Fruit fly (Drosophila melanogaster): ENCODE measurements around the gene CG15531.

CG15531 gene

dm6 chr3R:30179934-30180333 lies 16.1 kb downstream of the CG15531 start, which contains the start of gene Bet5 (continued):
- TF ChIP-seq Pdp1 (GFP tag; optimal IDR thresholded peaks at IDR 0.05) (peak in 1 of 2 experiments; percentile 7), amos (GFP tag; IDR thresholded peaks at IDR 0.05; ENCODE audit: partially characterized antibody) (0 out of 2 replicates have a peak, but pooled peaks have one; percentile 12), CG16779 (GFP tag; IDR thresholded peaks at IDR 0.05) (no peak), sr (GFP tag; IDR thresholded peaks at IDR 0.05) (no peak), CG12659 (GFP tag; optimal IDR thresholded peaks at IDR 0.05) (peak; percentile 8), maf-S (GFP tag; optimal IDR thresholded peaks at IDR 0.05) (no peak), CG15514 (GFP tag; optimal IDR thresholded peaks at IDR 0.05) (peak; percentile 16), Sin3A (optimal IDR thresholded peaks at IDR 0.05) (peak; percentile 60), lilli (GFP tag; optimal IDR thresholded peaks at IDR 0.05) (no peak), trem (tag; optimal IDR thresholded peaks at IDR 0.05) (peak; percentile 98), pzg (GFP tag; optimal IDR thresholded peaks at IDR 0.05) (peak; percentile 61), CG8924 (tag; optimal IDR thresholded peaks at IDR 0.05) (no peak), CG1603 (tag; optimal IDR thresholded peaks at IDR 0.05) (peak; percentile 46), CG2120 (GFP tag; optimal IDR thresholded peaks at IDR 0.05) (no peak), MESR4 (GFP tag; optimal IDR thresholded peaks at IDR 0.05) (peak; percentile 4), CG6791 (GFP tag; IDR thresholded peaks at IDR 0.05; ENCODE audit: partially characterized antibody) (0 out of 3 replicates have a peak, but pooled peaks have one; percentile 45), CG17186 (GFP tag; optimal IDR thresholded peaks at IDR 0.05) (peak; percentile 29), MBD-R2 (GFP tag; IDR thresholded peaks at IDR 0.05) (peak; percentile 88), Scr (GFP tag; IDR thresholded peaks at IDR 0.05; ENCODE audit: partially characterized antibody) (0 out of 2 replicates have a peak, but pooled peaks have one; percentile 18), stwl (tag; optimal IDR thresholded peaks at IDR 0.05) (peak; percentile 80), Med (GFP tag) (peak; percentile 12), sens (GFP tag) (peak; percentile 5), CG34224 (GFP tag; IDR thresholded peaks at IDR 0.05; ENCODE audit: partially characterized antibody) (0 out of 3 replicates have a peak, but pooled peaks have one; percentile 21), bbx (GFP tag; IDR thresholded peaks at IDR 0.05; ENCODE audit: partially characterized antibody) (peak; percentile 17; the same call in 1 of the 2 replicates), row (GFP tag; IDR thresholded peaks at IDR 0.05) (0 out of 3 replicates have a peak, but pooled peaks have one; percentile 8), ab (GFP tag; optimal IDR thresholded peaks at IDR 0.05) (no peak), HmgZ (tag; optimal IDR thresholded peaks at IDR 0.05) (peak; percentile 13), CG3847 (GFP tag; IDR thresholded peaks at IDR 0.05) (peak; percentile 12; the same call in 1 of the 2 replicates), E2f2 (GFP tag; IDR thresholded peaks at IDR 0.05) (peak; percentile 76), crp (GFP tag; optimal IDR thresholded peaks at IDR 0.05) (peak; percentile 91 to 95), Dp (GFP tag; optimal IDR thresholded peaks at IDR 0.05) (peak; percentile 67), hkb (optimal IDR thresholded peaks at IDR 0.05) (peak; percentile 7), hkb (GFP tag; IDR thresholded peaks at IDR 0.05) (no peak)

- TF ChIP-seq CG11247 (GFP tag; IDR thresholded peaks at IDR 0.05) (no peak), MESR4 (GFP tag; optimal IDR thresholded peaks at IDR 0.05) (peak; percentile 7), stwl (tag; optimal IDR thresholded peaks at IDR 0.05) (peak; percentile 30), pzg (GFP tag; optimal IDR thresholded peaks at IDR 0.05) (peak; percentile 37), MBD-R2 (GFP tag; IDR thresholded peaks at IDR 0.05) (peak; percentile 64), Lhr (GFP tag; optimal IDR thresholded peaks at IDR 0.05) (no peak), Dp (GFP tag; optimal IDR thresholded peaks at IDR 0.05) (peak; percentile 80), CG7271 (tag; optimal IDR thresholded peaks at IDR 0.05) (no peak), CG34422 (GFP tag; IDR thresholded peaks at IDR 0.05) (no peak), sens-2 (GFP tag; IDR thresholded peaks at IDR 0.05) (no peak), E2f2 (GFP tag; IDR thresholded peaks at IDR 0.05) (peak; percentile 89), trem (tag; optimal IDR thresholded peaks at IDR 0.05) (peak; percentile 94), sens (GFP tag) (peak; percentile 44), gfzf (GFP tag; optimal IDR thresholded peaks at IDR 0.05) (peak; percentile 47), sisA (GFP tag; IDR thresholded peaks at IDR 0.05) (no peak), crp (GFP tag; optimal IDR thresholded peaks at IDR 0.05) (peak; percentile 36 to 89), Myb (GFP tag; optimal IDR thresholded peaks at IDR 0.05) (peak; percentile 47), hbn (GFP tag; IDR thresholded peaks at IDR 0.05; ENCODE audit: partially characterized antibody) (0 out of 2 replicates have a peak, but pooled peaks have one; percentile 27), CG9797 (GFP tag; optimal IDR thresholded peaks at IDR 0.05) (peak; percentile 50)
Observed at dm6 chr3R:30177494-30177893, 18.5 kb downstream of the CG15531 start, which contains the start of the genes CG1983 and CG15530. TSS of gene CG1983 (minus strand) at chr3R:30177700. TSS of gene CG15530 (plus strand) at chr3R:30177877.

Measured in whole organism, embryonic.